Worm (Caenorhabditis elegans) whole organism, young adult: Measurements from ENCODE around the gene txdc-12.2.

Source experiments
- B0336.3 ChIP-seq: fragments of 200-800 bp; sonication (Bioruptor generic); IDR thresholded peaks from 2 replicates; pipeline ENCODE4 v1.3.6; 2022; ENCODE audit warnings: missing genetic modification characterization, missing compliant biosample characterization
- F37B4.10 ChIP-seq: fragments of 200-800 bp; sonication (Bioruptor generic); IDR thresholded peaks from 2 replicates; pipeline ENCODE4 v1.3.6; 2022; ENCODE audit warnings: missing genetic modification characterization, missing compliant biosample characterization
- F49E8.2 ChIP-seq: sonication (generic microtip); optimal IDR thresholded peaks from 3 replicates; lab custom pipeline; 2017; ENCODE audit warnings: missing genetic modification characterization, mild to moderate bottlenecking, missing compliant biosample characterization, antibody characterized with exemption, moderate library complexity; ENCODE audit not compliant: insufficient read depth
- akir-1 ChIP-seq: fragments of 200-800 bp; sonication (Bioruptor generic); optimal IDR thresholded peaks from 2 replicates; lab custom pipeline; 2018; ENCODE audit warnings: mild to moderate bottlenecking, missing genetic modification characterization, moderate library complexity, missing compliant biosample characterization
- ama-1 ChIP-seq, 3 experiments: fragments of 150-350 bp in 1 of 3; sonication (generic microtip) in 2 of 3; optimal IDR thresholded peaks; 2 replicates each; lab custom pipeline; 2014 to 2018; ENCODE audit warnings: missing biosample characterization in 2 of 3, missing genetic modification characterization in 2 of 3, missing genetic modification reagents in 2 of 3
- attf-3 ChIP-seq: fragments of 200-800 bp; sonication (Bioruptor generic); conservative IDR thresholded peaks from 2 replicates; pipeline ENCODE4 v1.3.6; 2022; ENCODE audit warnings: missing genetic modification reagents, missing genetic modification characterization, missing compliant biosample characterization
- die-1 ChIP-seq: sonication (generic microtip); optimal IDR thresholded peaks from 2 replicates; lab custom pipeline; 2016; ENCODE audit warnings: missing genotype, mild to moderate bottlenecking, missing genetic modification characterization, missing compliant biosample characterization
- dox-1 ChIP-seq: fragments of 200-800 bp; sonication (Bioruptor generic); IDR thresholded peaks from 2 replicates; pipeline ENCODE4 v1.3.6; 2022; ENCODE audit warnings: missing genetic modification reagents, missing genetic modification characterization, missing compliant biosample characterization
- ets-4 ChIP-seq: fragments of 200-800 bp; sonication (Bioruptor generic); optimal IDR thresholded peaks from 2 replicates; lab custom pipeline; 2018; ENCODE audit warnings: mild to moderate bottlenecking, missing genetic modification characterization, missing compliant biosample characterization
- lin-35 ChIP-seq, 3 experiments: fragments of 150-350 bp in 2 of 3; sonication (generic microtip) in 1 of 3; optimal IDR thresholded peaks; 2 replicates each; lab custom pipeline; 2014 to 2018; ENCODE audit warnings: missing biosample characterization in 3 of 3, missing genetic modification characterization in 3 of 3, missing genetic modification reagents in 3 of 3
- snpc-3.4 ChIP-seq: sonication (generic microtip); optimal IDR thresholded peaks from 2 replicates; lab custom pipeline; 2017; ENCODE audit warnings: missing genetic modification characterization, mild to moderate bottlenecking, missing compliant biosample characterization, antibody characterized with exemption, moderate library complexity, missing genotype, missing genetic modification reagents
- sptf-2 ChIP-seq: fragments of 200-800 bp; sonication (Bioruptor generic); optimal IDR thresholded peaks from 2 replicates; lab custom pipeline; 2018; ENCODE audit warnings: mild to moderate bottlenecking, missing genetic modification characterization, missing compliant biosample characterization
- tbp1 ChIP-seq: fragments of 200-800 bp; sonication (Bioruptor generic); optimal IDR thresholded peaks from 2 replicates; lab custom pipeline; 2018; ENCODE audit warnings: mild to moderate bottlenecking, missing genetic modification characterization, missing compliant biosample characterization

ce11 chrX:2046124-2046722, 28.0 kb upstream of the txdc-12.2 start, which contains the start of gene igcm-4:
- no peak for TF ChIP-seq lin-35 (GFP tag; optimal IDR thresholded peaks at IDR 0.05; lab: Kevin White, UChicago)
- TF ChIP-seq die-1 (tag; lab: Kevin White, UChicago): no peak
- no peak for TF ChIP-seq B0336.3 (GFP tag; lab: Robert Waterston, UW)
- TF ChIP-seq dox-1 (GFP tag; lab: Robert Waterston, UW): no peak
- no peak for TF ChIP-seq F49E8.2
- no peak for TF ChIP-seq sptf-2 (GFP tag; lab: Kevin White, UChicago)
- TF ChIP-seq ama-1 (optimal IDR thresholded peaks at IDR 0.05; lab: Kevin White, UChicago): no peak
- TF ChIP-seq ama-1 (GFP tag; optimal IDR thresholded peaks at IDR 0.05; lab: Kevin White, UChicago): no peak
- TF ChIP-seq ets-4 (GFP tag; lab: Kevin White, UChicago): no peak
- TF ChIP-seq tbp1 (GFP tag; lab: Kevin White, UChicago): no peak
- no peak for TF ChIP-seq attf-3 (GFP tag; lab: Robert Waterston, UW)
- TF ChIP-seq akir-1: no peak
- no peak for TF ChIP-seq F37B4.10 (GFP tag; lab: Robert Waterston, UW)
- TF ChIP-seq snpc-3.4 (tag; lab: Kevin White, UChicago): no peak
